Fruit fly (Drosophila melanogaster) whole organism, embryonic: ENCODE data around the gene Dpp10.

Experiments used
- B-H1 ChIP-seq: fragments of 200-800 bp; sonication (Bioruptor generic); IDR thresholded peaks from 3 replicates; pipeline ENCODE4 v1.3.6; 2022; ENCODE audit warnings: missing biosample characterization, missing genetic modification characterization
- B-H2 ChIP-seq: fragments of 200-800 bp; sonication (Bioruptor generic); optimal IDR thresholded peaks from 2 replicates; lab custom pipeline; 2018; ENCODE audit warnings: missing biosample characterization, mild to moderate bottlenecking, missing genetic modification characterization
- CG10267 ChIP-seq: fragments of 200-800 bp; sonication (Bioruptor generic); optimal IDR thresholded peaks from 2 replicates; lab custom pipeline; 2018; ENCODE audit warnings: missing biosample characterization, mild to moderate bottlenecking, missing genetic modification characterization, moderate library complexity
- CG10543 ChIP-seq: fragments of 200-800 bp; sonication (Bioruptor generic); optimal IDR thresholded peaks from 3 replicates; lab custom pipeline; 2017; ENCODE audit warnings: missing biosample characterization, mild to moderate bottlenecking, missing genetic modification characterization, moderate library complexity
- CG11085 ChIP-seq: fragments of 200-800 bp; sonication (Bioruptor generic); IDR thresholded peaks from 2 replicates; pipeline ENCODE4 v1.3.6; 2022; ENCODE audit warnings: missing biosample characterization, missing genetic modification characterization
- CG11560 ChIP-seq: fragments of 200-800 bp; sonication (Bioruptor generic); IDR thresholded peaks from 3 replicates; pipeline ENCODE4 v1.3.6; 2022; ENCODE audit warnings: missing biosample characterization, missing genetic modification characterization
- CG12071 ChIP-seq: fragments of 200-800 bp; sonication (Bioruptor generic); optimal IDR thresholded peaks from 3 replicates; lab custom pipeline; 2018; ENCODE audit warnings: missing biosample characterization, mild to moderate bottlenecking, missing genetic modification characterization
- CG12391 ChIP-seq: fragments of 200-800 bp; sonication (Bioruptor generic); optimal IDR thresholded peaks from 3 replicates; lab custom pipeline; 2018; ENCODE audit warnings: missing biosample characterization, mild to moderate bottlenecking, missing genetic modification characterization, moderate library complexity
- CG13287 ChIP-seq: fragments of 200-800 bp; sonication (Bioruptor generic); IDR thresholded peaks from 2 replicates; pipeline ENCODE4 v1.3.6; 2022; ENCODE audit warnings: missing biosample characterization, missing genetic modification characterization; ENCODE audit not compliant: partially characterized antibody
- CG14667 ChIP-seq: fragments of 200-800 bp; sonication (Bioruptor generic); IDR thresholded peaks from 2 replicates; pipeline ENCODE4 v1.3.6; 2022; ENCODE audit warnings: missing biosample characterization, missing genetic modification characterization
- CG14710 ChIP-seq: fragments of 200-800 bp; sonication (Bioruptor generic); optimal IDR thresholded peaks from 3 replicates; lab custom pipeline; 2019; ENCODE audit warnings: missing biosample characterization, mild to moderate bottlenecking, missing genetic modification characterization, moderate library complexity
- CG16863 ChIP-seq: fragments of 200-800 bp; sonication (Bioruptor generic); optimal IDR thresholded peaks from 3 replicates; lab custom pipeline; 2016; ENCODE audit warnings: missing biosample characterization, missing genetic modification characterization
- CG17612 ChIP-seq: fragments of 200-800 bp; sonication (Bioruptor generic); IDR thresholded peaks from 2 replicates; pipeline ENCODE4 v1.3.6; 2022; ENCODE audit warnings: missing biosample characterization, missing genetic modification characterization
- CG17829 ChIP-seq: fragments of 200-800 bp; optimal IDR thresholded peaks from 2 replicates; lab custom pipeline; 2019; ENCODE audit warnings: missing biosample characterization, mild to moderate bottlenecking, missing genetic modification characterization, moderate library complexity
- CG3065 ChIP-seq: fragments of 200-800 bp; sonication (Bioruptor generic); optimal IDR thresholded peaks from 2 replicates; lab custom pipeline; 2016; ENCODE audit warnings: missing biosample characterization, missing genetic modification characterization
- CG8290 ChIP-seq, 3 experiments: fragments of 200-800 bp; sonication (Bioruptor generic); optimal IDR thresholded peaks; 2 replicates each; lab custom pipeline; 2016 to 2019; ENCODE audit warnings: missing biosample characterization in 3 of 3, missing genetic modification characterization in 3 of 3, mild to moderate bottlenecking in 2 of 3, moderate library complexity in 1 of 3
- CG9876 ChIP-seq: fragments of 200-800 bp; sonication (Bioruptor generic); optimal IDR thresholded peaks from 2 replicates; lab custom pipeline; 2016; ENCODE audit warnings: missing biosample characterization, missing genetic modification characterization
- CTCF ChIP-seq: fragments of 200-800 bp; sonication (Bioruptor generic); optimal IDR thresholded peaks from 2 replicates; lab custom pipeline; 2017; ENCODE audit warnings: missing biosample characterization, mild to moderate bottlenecking, missing genetic modification characterization, moderate library complexity
- CoRest ChIP-seq: fragments of 200-800 bp; sonication (Bioruptor generic); optimal IDR thresholded peaks from 3 replicates; lab custom pipeline; 2018; ENCODE audit warnings: missing biosample characterization, mild to moderate bottlenecking, missing genetic modification characterization, moderate library complexity
- ERR ChIP-seq: fragments of 200-800 bp; sonication (Bioruptor generic); optimal IDR thresholded peaks from 2 replicates; lab custom pipeline; 2016; ENCODE audit warnings: missing biosample characterization, missing genetic modification characterization
- Fer1 ChIP-seq: fragments of 200-800 bp; sonication (Bioruptor generic); optimal IDR thresholded peaks from 2 replicates; lab custom pipeline; 2017; ENCODE audit warnings: missing biosample characterization, mild to moderate bottlenecking, missing genetic modification characterization
- Myb ChIP-seq: fragments of 200-800 bp; sonication (Bioruptor generic); optimal IDR thresholded peaks from 2 replicates; lab custom pipeline; 2016; ENCODE audit warnings: missing biosample characterization, missing genetic modification characterization
- NFAT ChIP-seq: fragments of 200-800 bp; sonication (Bioruptor generic); IDR thresholded peaks from 2 replicates; pipeline ENCODE4 v1.3.6; 2022; ENCODE audit warnings: missing biosample characterization, missing genetic modification characterization
- Nf-YC ChIP-seq: fragments of 200-800 bp; optimal IDR thresholded peaks from 3 replicates; lab custom pipeline; 2019; ENCODE audit warnings: missing biosample characterization, mild to moderate bottlenecking, missing genetic modification characterization, moderate library complexity
- Oaz ChIP-seq: fragments of 200-800 bp; sonication (Bioruptor generic); IDR thresholded peaks from 2 replicates; pipeline ENCODE4 v1.3.6; 2022; ENCODE audit warnings: missing biosample characterization, missing genetic modification characterization
- Opbp ChIP-seq: fragments of 200-800 bp; sonication (Bioruptor generic); IDR thresholded peaks from 3 replicates; pipeline ENCODE4 v1.3.6; 2022; ENCODE audit warnings: missing biosample characterization, missing genetic modification characterization; ENCODE audit not compliant: partially characterized antibody
- Six4 ChIP-seq: fragments of 200-800 bp; sonication (Bioruptor generic); optimal IDR thresholded peaks from 2 replicates; lab custom pipeline; 2016; ENCODE audit warnings: missing biosample characterization, missing genetic modification characterization
- Trl ChIP-seq, 3 experiments: fragments of >200 bp in 2 of 3; fragments of 200-800 bp in 1 of 3; sonication (Bioruptor generic) in 1 of 3; optimal IDR thresholded peaks; 2 replicates in 1 of 3; 3 replicates in 2 of 3; lab custom pipeline; 2016 to 2017; ENCODE audit warnings: missing biosample characterization in 1 of 3, missing genetic modification characterization in 1 of 3
- Xbp1 ChIP-seq: fragments of 200-800 bp; sonication (Bioruptor generic); optimal IDR thresholded peaks from 3 replicates; lab custom pipeline; 2016; ENCODE audit warnings: missing biosample characterization, mild to moderate bottlenecking, missing genetic modification characterization
- amos ChIP-seq: fragments of 200-800 bp; sonication (Bioruptor generic); IDR thresholded peaks from 2 replicates; pipeline ENCODE4 v1.3.6; 2022; ENCODE audit warnings: missing biosample characterization, missing genetic modification characterization; ENCODE audit not compliant: partially characterized antibody
- cas ChIP-seq: fragments of 200-800 bp; sonication (Bioruptor generic); IDR thresholded peaks from 2 replicates; pipeline ENCODE4 v1.3.6; 2022; ENCODE audit warnings: missing biosample characterization, missing genetic modification characterization
- crol ChIP-seq: fragments of 200-800 bp; sonication (Bioruptor generic); IDR thresholded peaks from 2 replicates; pipeline ENCODE4 v1.3.6; 2022; ENCODE audit warnings: missing biosample characterization, missing genetic modification characterization
- gce ChIP-seq: fragments of 200-800 bp; sonication (Bioruptor generic); IDR thresholded peaks from 3 replicates; pipeline ENCODE4 v1.3.6; 2022; ENCODE audit warnings: missing biosample characterization, missing genetic modification characterization
- h ChIP-seq: fragments of >200 bp; optimal IDR thresholded peaks from 2 replicates; lab custom pipeline; 2017
- hth ChIP-seq: fragments of >200 bp; optimal IDR thresholded peaks from 2 replicates; lab custom pipeline; 2017; ENCODE audit warnings: inconsistent platforms
- inv ChIP-seq: fragments of 200-800 bp; sonication (Bioruptor generic); IDR thresholded peaks from 2 replicates; pipeline ENCODE4 v1.3.6; 2022; ENCODE audit warnings: missing biosample characterization, missing genetic modification characterization; ENCODE audit not compliant: partially characterized antibody
- lov ChIP-seq, 2 experiments: fragments of 200-800 bp in 1 of 2; fragments of >200 bp in 1 of 2; sonication (Bioruptor generic) in 1 of 2; IDR thresholded peaks in 1 of 2; optimal IDR thresholded peaks in 1 of 2; 2 replicates in 1 of 2; 3 replicates in 1 of 2; pipeline versions ENCODE4 v1.3.6 to Lab custom; 2017 to 2022; ENCODE audit warnings: missing biosample characterization in 1 of 2, missing genetic modification characterization in 1 of 2
- maf-S ChIP-seq: fragments of 200-800 bp; sonication (Bioruptor generic); optimal IDR thresholded peaks from 2 replicates; lab custom pipeline; 2016; ENCODE audit warnings: missing biosample characterization, missing genetic modification characterization
- nmo ChIP-seq: fragments of 200-800 bp; sonication (Bioruptor generic); optimal IDR thresholded peaks from 2 replicates; lab custom pipeline; 2018; ENCODE audit warnings: missing biosample characterization, mild to moderate bottlenecking, missing genetic modification characterization, moderate library complexity
- pfk ChIP-seq: fragments of 200-800 bp; sonication (Bioruptor generic); optimal IDR thresholded peaks from 2 replicates; lab custom pipeline; 2018; ENCODE audit warnings: missing biosample characterization, mild to moderate bottlenecking, missing genetic modification characterization, moderate library complexity
- prd ChIP-seq, 3 experiments: fragments of >200 bp in 2 of 3; fragments of 200-800 bp in 1 of 3; sonication (Bioruptor generic) in 1 of 3; optimal IDR thresholded peaks in 2 of 3; IDR thresholded peaks in 1 of 3; 2 replicates in 2 of 3; 3 replicates in 1 of 3; pipeline versions ENCODE4 v1.3.6 to Lab custom; 2017 to 2022; ENCODE audit warnings: missing biosample characterization in 1 of 3, missing genetic modification characterization in 1 of 3
- slbo ChIP-seq: fragments of 200-800 bp; sonication (Bioruptor generic); IDR thresholded peaks from 2 replicates; pipeline ENCODE4 v1.3.6; 2022; ENCODE audit warnings: missing biosample characterization, missing genetic modification characterization
- ssp ChIP-seq: fragments of 200-800 bp; sonication (Bioruptor generic); IDR thresholded peaks from 2 replicates; pipeline ENCODE4 v1.3.6; 2022; ENCODE audit warnings: missing biosample characterization, missing genetic modification characterization
- toy ChIP-seq: fragments of 200-800 bp; sonication (Bioruptor generic); IDR thresholded peaks from 2 replicates; pipeline ENCODE4 v1.3.6; 2022; ENCODE audit warnings: missing biosample characterization, missing genetic modification characterization
- trh ChIP-seq: fragments of 200-800 bp; sonication (Bioruptor generic); optimal IDR thresholded peaks from 2 replicates; lab custom pipeline; 2016; ENCODE audit warnings: missing biosample characterization, missing genetic modification characterization
- tx ChIP-seq: fragments of 200-800 bp; sonication (Bioruptor generic); optimal IDR thresholded peaks from 2 replicates; lab custom pipeline; 2016; ENCODE audit warnings: missing biosample characterization, missing genetic modification characterization
- usp ChIP-seq: fragments of >200 bp; optimal IDR thresholded peaks from 2 replicates; lab custom pipeline; 2017; ENCODE audit warnings: missing biosample characterization, missing genetic modification characterization
- wek ChIP-seq: fragments of 200-800 bp; sonication (Bioruptor generic); optimal IDR thresholded peaks from 3 replicates; lab custom pipeline; 2018; ENCODE audit warnings: missing biosample characterization, mild to moderate bottlenecking, missing genetic modification characterization, moderate library complexity

Gene Dpp10

DNA sequence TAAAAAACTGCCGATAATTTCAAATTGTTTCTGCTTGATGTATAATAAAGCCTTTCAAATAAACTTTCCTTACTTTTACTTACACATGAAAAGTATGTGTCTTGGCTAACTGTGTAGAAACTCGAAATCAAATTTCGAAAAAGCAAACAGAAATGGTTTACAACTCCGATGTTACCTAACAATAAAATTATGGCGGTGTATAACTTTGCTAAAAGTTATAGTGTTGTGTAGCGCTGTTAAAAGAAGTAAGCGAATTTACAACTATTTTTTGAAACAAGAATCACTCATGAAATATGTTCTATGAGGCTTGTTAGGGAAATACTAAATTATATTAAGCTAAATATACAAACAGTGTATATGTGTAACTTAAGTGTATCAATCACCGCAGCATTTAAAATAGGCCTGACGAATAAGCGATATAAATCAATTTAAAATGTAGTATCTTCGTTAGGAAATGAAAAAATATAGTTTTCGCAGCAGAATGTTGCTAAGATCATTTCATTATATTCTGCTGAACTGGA lies 21.8 kb upstream of the Dpp10 start, which contains the start of gene CG34345 (continued):
- TF ChIP-seq CG10267 (tag; lab: Kevin White, UChicago) (peak; percentile 91), Trl (optimal IDR thresholded peaks at IDR 0.05; lab: Kevin White, UChicago) (no peak), Trl (GFP tag; optimal IDR thresholded peaks at IDR 0.05; lab: Kevin White, UChicago) (no peak), Oaz (GFP tag; lab: Robert Waterston, UW) (no peak), NFAT (GFP tag; lab: Robert Waterston, UW) (no peak), CG9876 (peak; percentile 5), toy (no peak), CG14710 (tag; lab: Kevin White, UChicago) (peak; percentile 54), CTCF (GFP tag; lab: Kevin White, UChicago) (peak; percentile 85), usp (GFP tag; lab: Kevin White, UChicago) (no peak), maf-S (GFP tag; lab: Kevin White, UChicago) (peak; percentile 6), Fer1 (GFP tag; lab: Kevin White, UChicago) (no peak), amos (GFP tag; lab: Robert Waterston, UW) (peak; percentile 59), B-H2 (GFP tag; lab: Kevin White, UChicago) (peak; percentile 27), wek (GFP tag; lab: Kevin White, UChicago) (no peak), ERR (no peak), CG10543 (GFP tag; lab: Kevin White, UChicago) (no peak), CG11085 (no peak), B-H1 (GFP tag; lab: Robert Waterston, UW) (no peak), nmo (GFP tag; lab: Kevin White, UChicago) (peak; percentile 40), Six4 (GFP tag; lab: Kevin White, UChicago) (no peak), CG3065 (GFP tag; lab: Kevin White, UChicago) (no peak), pfk (GFP tag; lab: Kevin White, UChicago) (no peak), Nf-YC (no peak), CoRest (tag; lab: Kevin White, UChicago) (peak; percentile 47), trh (no peak), Myb (peak; percentile 81), Xbp1 (GFP tag; lab: Kevin White, UChicago) (no peak), gce (GFP tag; lab: Robert Waterston, UW) (no peak), h (lab: Kevin White, UChicago) (no peak), crol (GFP tag; lab: Robert Waterston, UW) (no peak), lov (optimal IDR thresholded peaks at IDR 0.05; lab: Kevin White, UChicago) (no peak), lov (GFP tag; IDR thresholded peaks at IDR 0.05; lab: Robert Waterston, UW) (no peak), CG8290 (GFP tag; optimal IDR thresholded peaks at IDR 0.05; lab: Kevin White, UChicago) (peak; percentile 57), CG8290 (tag; optimal IDR thresholded peaks at IDR 0.05; lab: Kevin White, UChicago) (no peak), CG17829 (tag; lab: Kevin White, UChicago) (peak; percentile 4), inv (0 out of 2 replicates have a peak, but pooled peaks have one; percentile 15), CG12391 (tag; lab: Kevin White, UChicago) (peak; percentile 22), Opbp (GFP tag; lab: Robert Waterston, UW) (peak; percentile 76; the same call in 2 of the 3 replicates), slbo (GFP tag; lab: Robert Waterston, UW) (peak; percentile 40; the same call in 1 of the 2 replicates), CG13287 (GFP tag; lab: Robert Waterston, UW) (peak; percentile 89), hth (lab: Kevin White, UChicago) (no peak)

DNA sequence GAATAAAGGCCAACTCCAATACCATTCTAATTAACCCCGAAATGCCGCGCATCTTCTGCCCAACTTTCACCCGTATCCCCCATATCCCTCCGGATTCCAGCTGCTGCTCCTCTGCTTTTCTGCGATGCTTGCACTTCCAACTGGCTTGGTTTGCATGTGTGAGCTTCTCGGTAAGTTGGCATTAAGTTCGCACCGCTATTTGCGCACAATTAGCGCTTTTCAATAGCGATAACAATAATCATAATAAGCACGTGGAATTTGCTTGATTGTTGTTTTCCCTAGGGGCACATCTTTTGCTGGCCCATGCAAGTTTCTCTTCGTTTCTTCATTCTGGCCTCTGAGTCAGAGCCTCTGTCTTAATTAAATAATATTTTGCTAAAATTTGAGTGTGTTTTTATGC lies 21.2 kb upstream of the Dpp10 start:
- TF ChIP-seq CG17612 (GFP tag; lab: Robert Waterston, UW) (no peak), CG14667 (no peak), Fer1 (GFP tag; lab: Kevin White, UChicago) (no peak), nmo (GFP tag; lab: Kevin White, UChicago) (no peak), CG16863 (no peak), CG12071 (GFP tag; lab: Kevin White, UChicago) (no peak), tx (GFP tag; lab: Kevin White, UChicago) (no peak), CG11560 (tag; lab: Robert Waterston, UW) (no peak), prd (optimal IDR thresholded peaks at IDR 0.05; lab: Kevin White, UChicago) (no peak), prd (GFP tag; IDR thresholded peaks at IDR 0.05; lab: Robert Waterston, UW) (no peak), cas (GFP tag; lab: Robert Waterston, UW) (no peak), ssp (GFP tag; lab: Robert Waterston, UW) (no peak), wek (GFP tag; lab: Kevin White, UChicago) (no peak)
